Fruit fly (Drosophila melanogaster) whole organism, prepupa: ENCODE results near the gene Gad1.
A peak's percentile ranks its signal among the peaks of the same experiment; 100 is the strongest.

Source experiments
- Blimp-1 ChIP-seq: fragments of 200-800 bp; sonication (Bioruptor generic); optimal IDR thresholded peaks from 3 replicates; lab custom pipeline; 2017; ENCODE audit warnings: missing biosample characterization, missing genetic modification characterization, mild to moderate bottlenecking, moderate library complexity, missing genetic modification reagents
- CG10669 ChIP-seq: fragments of 200-800 bp; sonication (Bioruptor generic); optimal IDR thresholded peaks from 3 replicates; lab custom pipeline; 2018; ENCODE audit warnings: missing biosample characterization, mild to moderate bottlenecking, missing genetic modification characterization, moderate library complexity
- CG11902 ChIP-seq: fragments of 200-800 bp; sonication (Bioruptor generic); optimal IDR thresholded peaks from 3 replicates; lab custom pipeline; 2016; ENCODE audit warnings: missing biosample characterization, missing genetic modification characterization
- CG3032 ChIP-seq: fragments of 200-800 bp; optimal IDR thresholded peaks from 2 replicates; lab custom pipeline; 2019; ENCODE audit warnings: missing biosample characterization, mild to moderate bottlenecking, missing genetic modification characterization, moderate library complexity
- CG31627 ChIP-seq: fragments of 200-800 bp; sonication (Bioruptor generic); optimal IDR thresholded peaks from 3 replicates; lab custom pipeline; 2016; ENCODE audit warnings: missing biosample characterization, missing genetic modification characterization
- CG3919 ChIP-seq: fragments of 200-800 bp; sonication (Bioruptor generic); optimal IDR thresholded peaks from 3 replicates; lab custom pipeline; 2016; ENCODE audit warnings: missing biosample characterization, missing genetic modification characterization
- CG4318 ChIP-seq: fragments of 200-800 bp; sonication (Bioruptor generic); optimal IDR thresholded peaks from 3 replicates; lab custom pipeline; 2017; ENCODE audit warnings: missing biosample characterization, mild to moderate bottlenecking, missing genetic modification characterization
- CG6854 ChIP-seq: fragments of 200-800 bp; sonication (Bioruptor generic); optimal IDR thresholded peaks from 2 replicates; lab custom pipeline; 2017; ENCODE audit warnings: missing biosample characterization, mild to moderate bottlenecking, missing genetic modification characterization
- CG7368 ChIP-seq: fragments of 200-800 bp; sonication (Bioruptor generic); optimal IDR thresholded peaks from 3 replicates; lab custom pipeline; 2016; ENCODE audit warnings: missing biosample characterization, missing genetic modification characterization
- CG9139 ChIP-seq: fragments of 200-800 bp; sonication (Bioruptor generic); optimal IDR thresholded peaks from 3 replicates; lab custom pipeline; 2017; ENCODE audit warnings: missing biosample characterization, mild to moderate bottlenecking, missing genetic modification characterization
- Eip75B ChIP-seq: fragments of 200-800 bp; sonication (Bioruptor generic); optimal IDR thresholded peaks from 3 replicates; lab custom pipeline; 2016; ENCODE audit warnings: missing biosample characterization, missing genetic modification characterization
- Eip93F ChIP-seq: fragments of 200-800 bp; sonication (Bioruptor generic); optimal IDR thresholded peaks from 2 replicates; lab custom pipeline; 2016; ENCODE audit warnings: missing biosample characterization, mild to moderate bottlenecking, missing genetic modification characterization
- Ets21C ChIP-seq: fragments of 200-800 bp; sonication (Bioruptor generic); optimal IDR thresholded peaks from 3 replicates; lab custom pipeline; 2016; ENCODE audit warnings: missing biosample characterization, missing genetic modification characterization
- Gug ChIP-seq: fragments of 200-800 bp; sonication (Bioruptor generic); IDR thresholded peaks from 2 replicates; pipeline ENCODE4 v1.3.6; 2022; ENCODE audit warnings: missing biosample characterization, missing genetic modification characterization
- Met ChIP-seq: fragments of 200-800 bp; sonication (Bioruptor generic); optimal IDR thresholded peaks from 3 replicates; lab custom pipeline; 2016; ENCODE audit warnings: missing biosample characterization, missing genetic modification characterization
- Sox102F ChIP-seq: fragments of 200-800 bp; sonication (Bioruptor generic); optimal IDR thresholded peaks from 2 replicates; lab custom pipeline; 2016; ENCODE audit warnings: missing biosample characterization, mild to moderate bottlenecking, missing genetic modification characterization
- Sox14 ChIP-seq: fragments of 200-800 bp; sonication (Bioruptor generic); optimal IDR thresholded peaks from 3 replicates; lab custom pipeline; 2016; ENCODE audit warnings: missing biosample characterization, missing genetic modification characterization
- achi ChIP-seq: fragments of 200-800 bp; sonication (Bioruptor generic); optimal IDR thresholded peaks from 3 replicates; lab custom pipeline; 2016; ENCODE audit warnings: missing biosample characterization, missing genetic modification characterization
- fd59A ChIP-seq: fragments of 200-800 bp; sonication (Bioruptor generic); optimal IDR thresholded peaks from 2 replicates; lab custom pipeline; 2017; ENCODE audit warnings: missing biosample characterization, mild to moderate bottlenecking, missing genetic modification characterization, missing genetic modification reagents
- fkh ChIP-seq: fragments of 200-800 bp; sonication (Bioruptor generic); optimal IDR thresholded peaks from 3 replicates; lab custom pipeline; 2017; ENCODE audit warnings: missing biosample characterization, mild to moderate bottlenecking, missing genetic modification characterization, moderate library complexity
- salr ChIP-seq, 2 experiments: fragments of 200-800 bp; sonication (Bioruptor generic); optimal IDR thresholded peaks; 3 replicates each; lab custom pipeline; 2016 to 2018; ENCODE audit warnings: missing biosample characterization in 2 of 2, missing genetic modification characterization in 2 of 2, mild to moderate bottlenecking in 1 of 2
- svp ChIP-seq: fragments of 200-800 bp; sonication (Bioruptor generic); peaks from one replicate; lab custom pipeline; 2016; ENCODE audit warnings: missing biosample characterization, missing genetic modification characterization
- vri ChIP-seq: fragments of 200-800 bp; sonication (Bioruptor generic); optimal IDR thresholded peaks from 3 replicates; lab custom pipeline; 2016; ENCODE audit warnings: missing biosample characterization, mild to moderate bottlenecking, missing genetic modification characterization

Gene Gad1

DNA sequence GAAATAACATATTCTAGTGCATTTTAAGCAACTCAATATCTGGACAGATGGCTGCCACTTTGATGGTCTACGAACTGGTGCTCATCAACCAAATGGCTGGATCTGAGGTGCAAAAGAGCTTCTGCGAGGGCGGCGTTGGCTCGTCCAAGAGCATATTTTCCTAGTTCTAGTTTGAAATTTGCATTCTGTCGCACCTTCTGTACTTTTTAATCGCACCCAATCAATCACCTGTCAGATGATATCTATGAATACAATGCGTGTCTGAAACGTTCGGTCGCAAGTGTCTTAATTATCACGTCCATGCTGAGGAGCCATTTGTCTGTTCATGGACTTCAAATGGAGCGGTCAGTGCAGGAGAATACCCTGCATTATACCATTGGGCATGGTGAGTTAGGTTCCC lies 56.8 kb downstream of the Gad1 start, which contains the start of the genes Gr64d and Gr64e:
Gene Gr64d, plus strand, starts transcription at position 301 of the 400 bp plus-strand sequence.
Gene Gr64e, plus strand, starts transcription at position 380 of the 400 bp plus-strand sequence.
- TF ChIP-seq svp (GFP tag; lab: Kevin White, UChicago): no peak
- TF ChIP-seq CG9139: no peak
- TF ChIP-seq achi (GFP tag; lab: Kevin White, UChicago): no peak
- TF ChIP-seq Blimp-1 (GFP tag; lab: Kevin White, UChicago): no peak

DNA sequence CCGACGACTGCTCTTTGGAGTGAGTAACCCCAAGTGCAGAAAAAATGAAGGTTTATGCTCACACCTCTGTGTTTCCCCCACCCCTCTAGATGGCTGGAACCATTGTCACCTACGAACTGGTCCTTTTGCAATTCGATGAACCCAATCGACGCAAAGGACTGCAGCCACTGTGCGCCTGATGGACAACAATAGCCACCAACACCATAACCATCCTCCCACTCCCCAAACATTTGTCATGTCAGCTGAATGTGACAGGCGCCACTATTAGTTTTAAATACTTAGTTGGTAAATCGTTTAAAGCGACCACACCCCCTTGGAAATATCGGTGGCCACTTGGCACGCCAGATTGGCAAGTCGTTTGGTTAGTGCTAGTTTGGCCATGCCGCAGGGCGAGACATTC lies 60.2 kb downstream of the Gad1 start, which contains the start of the genes Gr64b and Gr64c:
Gene Gr64b, plus strand, starts transcription at position 301 of the 400 bp plus-strand sequence.
Gene Gr64c, plus strand, starts transcription at position 301 of the 400 bp plus-strand sequence.
- TF ChIP-seq CG7368: no peak
- TF ChIP-seq Met: no peak
- TF ChIP-seq CG9139: no peak
- no peak for TF ChIP-seq svp (GFP tag; lab: Kevin White, UChicago)
- TF ChIP-seq CG11902 (GFP tag; lab: Kevin White, UChicago): no peak
- no peak for TF ChIP-seq Sox102F (GFP tag; lab: Kevin White, UChicago)
- no peak for TF ChIP-seq Sox14 (GFP tag; lab: Kevin White, UChicago)
- no peak for TF ChIP-seq Ets21C (GFP tag; lab: Kevin White, UChicago)
- TF ChIP-seq CG4318 (GFP tag; lab: Kevin White, UChicago): no peak
- TF ChIP-seq CG3919 (GFP tag; lab: Kevin White, UChicago): no peak
- no peak for TF ChIP-seq Eip75B (GFP tag; lab: Kevin White, UChicago)
- no peak for TF ChIP-seq CG6854 (GFP tag; lab: Kevin White, UChicago)
- TF ChIP-seq CG10669 (GFP tag; lab: Kevin White, UChicago): no peak
- no peak for TF ChIP-seq CG31627 (GFP tag; lab: Kevin White, UChicago)
- TF ChIP-seq Gug (GFP tag; lab: Robert Waterston, UW): no peak
- TF ChIP-seq, all 60 proteins: peak for 0

DNA sequence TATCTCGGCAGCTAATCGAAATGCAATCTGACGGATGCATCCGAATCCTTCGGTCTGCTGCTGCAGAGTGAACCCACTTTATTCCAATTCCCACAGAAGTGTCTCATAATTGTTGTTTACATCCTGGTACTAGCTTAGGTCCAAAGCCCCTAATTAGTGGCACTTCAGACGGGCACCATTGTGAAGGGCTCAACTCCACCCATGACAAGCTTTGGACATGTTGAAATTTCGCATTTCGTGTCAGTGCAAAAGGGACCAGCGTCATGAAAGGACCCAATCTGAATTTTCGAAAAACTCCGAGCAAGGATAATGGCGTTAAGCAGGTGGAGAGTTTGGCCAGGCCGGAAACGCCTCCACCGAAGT lies 62.1 kb downstream of the Gad1 start, which contains the start of gene Gr64a:
Gene Gr64a, plus strand, starts transcription at position 264 of the 363 bp plus-strand sequence.
- TF ChIP-seq fd59A (GFP tag; lab: Kevin White, UChicago): no peak

DNA sequence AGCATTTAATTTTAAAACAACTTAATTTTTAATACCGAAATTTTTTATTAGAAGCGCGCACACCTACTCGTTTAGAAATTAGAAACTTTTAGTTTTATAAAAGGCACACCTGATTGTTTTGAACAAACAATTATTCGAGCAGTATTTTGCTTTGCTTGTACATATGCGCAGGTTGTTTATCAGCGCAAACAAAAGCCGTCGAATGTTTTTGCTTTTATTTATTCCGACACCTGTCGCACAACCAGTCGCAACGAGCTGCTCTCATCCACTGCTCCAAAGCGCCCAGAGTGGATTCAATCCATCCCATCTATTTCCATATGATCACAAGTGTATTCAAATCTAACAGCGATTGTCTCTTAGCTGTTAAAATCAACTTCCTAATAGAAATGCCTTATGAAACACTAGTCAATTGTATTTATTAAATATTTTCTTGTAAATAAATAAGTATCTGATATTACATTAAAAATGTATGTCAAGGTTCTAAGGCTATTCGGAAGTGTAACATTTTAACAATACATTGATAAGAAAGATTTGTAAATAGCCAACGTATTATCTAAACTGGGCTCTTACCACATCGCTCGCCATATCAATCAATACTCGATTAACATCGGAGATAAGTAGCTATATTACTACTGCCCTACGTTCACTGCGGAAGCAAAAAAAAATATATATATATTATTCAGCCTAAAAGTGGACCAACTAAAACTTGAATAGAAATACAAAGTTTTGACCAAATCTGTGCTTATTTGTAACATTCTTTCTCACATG lies 62.6 kb downstream of the Gad1 start, which contains the start of gene CG11594:
Gene CG11594, minus strand, starts transcription at position 274 of the 768 bp plus-strand sequence.
- TF ChIP-seq Met (no peak), fkh (GFP tag; lab: Kevin White, UChicago) (peak; percentile 91), CG10669 (GFP tag; lab: Kevin White, UChicago) (no peak), vri (GFP tag; lab: Kevin White, UChicago) (peak; percentile 66)

DNA sequence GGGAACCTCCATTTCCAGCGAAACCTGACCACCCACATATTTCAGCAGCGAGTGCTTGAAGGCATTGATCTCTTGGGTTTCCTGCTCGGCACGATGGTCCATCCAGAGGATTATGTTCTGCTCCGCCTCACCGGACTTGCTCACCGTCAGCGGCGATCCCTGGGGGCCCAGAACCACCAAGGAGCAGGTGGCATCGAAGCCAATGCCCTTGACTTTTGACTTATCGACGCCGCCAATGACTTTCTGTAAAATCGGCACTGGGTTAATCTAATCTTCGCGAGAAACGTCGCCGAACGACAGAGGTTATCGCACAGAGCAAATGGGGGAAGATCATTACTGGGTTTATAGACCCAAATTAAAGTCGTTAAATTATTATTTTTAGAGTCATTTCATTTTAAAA lies 64.1 kb downstream of the Gad1 start:
- TF ChIP-seq svp (GFP tag; lab: Kevin White, UChicago) (peak; percentile 91), Eip93F (no peak), CG3919 (GFP tag; lab: Kevin White, UChicago) (no peak), salr (GFP tag; optimal IDR thresholded peaks at IDR 0.05; lab: Kevin White, UChicago) (no peak), Gug (GFP tag; lab: Robert Waterston, UW) (no peak), CG3032 (tag; lab: Kevin White, UChicago) (no peak), CG6854 (GFP tag; lab: Kevin White, UChicago) (no peak)
